Worm (Caenorhabditis elegans) whole organism, L1 larva: ENCODE results near the gene ndx-2.

Source experiments
- C16A3.4 ChIP-seq: fragments of 150-350 bp; optimal IDR thresholded peaks from 2 replicates; lab custom pipeline; 2014; ENCODE audit warnings: missing biosample characterization, missing genetic modification characterization
- C34B4.2 ChIP-seq: sonication (generic microtip); optimal IDR thresholded peaks from 2 replicates; lab custom pipeline; 2017; ENCODE audit warnings: mild to moderate bottlenecking, missing genetic modification characterization, missing compliant biosample characterization
- F16B12.6 ChIP-seq: fragments of 150-350 bp; optimal IDR thresholded peaks from 2 replicates; lab custom pipeline; 2014; ENCODE audit warnings: missing biosample characterization, missing genetic modification characterization
- Y116A8C.19 ChIP-seq: sonication (generic microtip); optimal IDR thresholded peaks from 2 replicates; lab custom pipeline; 2016; ENCODE audit warnings: missing compliant biosample characterization, missing genetic modification characterization, borderline replicate concordance
- aly-2 ChIP-seq: fragments of 150-350 bp; optimal IDR thresholded peaks from 2 replicates; lab custom pipeline; 2014; ENCODE audit warnings: missing biosample characterization, missing genetic modification characterization
- ama-1 ChIP-seq: fragments of 150-350 bp; optimal IDR thresholded peaks from 2 replicates; lab custom pipeline; 2014
- blmp-1 ChIP-seq: fragments of 150-350 bp; optimal IDR thresholded peaks from 2 replicates; lab custom pipeline; 2014; ENCODE audit warnings: missing biosample characterization, missing genetic modification characterization
- ceh-8 ChIP-seq: fragments of 200-800 bp; sonication (Bioruptor generic); optimal IDR thresholded peaks from 2 replicates; lab custom pipeline; 2018; ENCODE audit warnings: mild to moderate bottlenecking, missing genetic modification characterization, moderate library complexity, missing compliant biosample characterization
- ceh-82 ChIP-seq, 3 experiments: fragments of 150-350 bp in 1 of 3; sonication (generic microtip) in 2 of 3; optimal IDR thresholded peaks; 2 replicates each; lab custom pipeline; 2014 to 2017; ENCODE audit warnings: missing biosample characterization in 3 of 3, missing genetic modification characterization in 3 of 3
- ceh-90 ChIP-seq: sonication (generic microtip); optimal IDR thresholded peaks from 2 replicates; lab custom pipeline; 2016; ENCODE audit warnings: missing genetic modification characterization, missing compliant biosample characterization
- dpl-1 ChIP-seq, 3 experiments: fragments of 150-350 bp in 2 of 3; sonication (generic microtip) in 1 of 3; optimal IDR thresholded peaks; 2 replicates each; lab custom pipeline; 2014 to 2017; ENCODE audit warnings: missing biosample characterization in 3 of 3, missing genetic modification characterization in 3 of 3, missing genetic modification reagents in 3 of 3
- dsc-1 ChIP-seq: sonication (generic microtip); optimal IDR thresholded peaks from 2 replicates; lab custom pipeline; 2016; ENCODE audit warnings: mild to moderate bottlenecking, missing genetic modification characterization, missing compliant biosample characterization
- efl-1 ChIP-seq, 4 experiments: fragments of 150-350 bp; optimal IDR thresholded peaks in 3 of 4; peaks in 1 of 4; 1 replicate in 1 of 4; 2 replicates in 3 of 4; lab custom pipeline; 2014; ENCODE audit warnings: missing biosample characterization in 2 of 4, missing genetic modification characterization in 2 of 4, missing genetic modification reagents in 2 of 4
- egl-27 ChIP-seq, 2 experiments: fragments of 150-350 bp in 1 of 2; sonication (generic microtip); optimal IDR thresholded peaks; 3 replicates each; lab custom pipeline; 2017 to 2018; ENCODE audit warnings: missing biosample characterization in 2 of 2, missing genetic modification characterization in 2 of 2, missing genetic modification reagents in 2 of 2
- elt-2 ChIP-seq: sonication (generic microtip); optimal IDR thresholded peaks from 2 replicates; lab custom pipeline; 2016; ENCODE audit warnings: missing genetic modification characterization, mild to moderate bottlenecking, inconsistent platforms, missing compliant biosample characterization, missing genetic modification reagents
- elt-3 ChIP-seq, 6 experiments: fragments of 150-350 bp in 1 of 6; sonication (generic microtip); optimal IDR thresholded peaks; 2 replicates each; lab custom pipeline; 2017 to 2018; ENCODE audit warnings: missing biosample characterization in 6 of 6, missing genetic modification characterization in 6 of 6, inconsistent platforms in 1 of 6
- fkh-10 ChIP-seq: sonication (generic microtip); optimal IDR thresholded peaks from 2 replicates; lab custom pipeline; 2017; ENCODE audit warnings: missing biosample characterization, missing genetic modification reagents, missing genetic modification characterization
- fos-1 ChIP-seq: fragments of 150-350 bp; optimal IDR thresholded peaks from 2 replicates; lab custom pipeline; 2014; ENCODE audit warnings: missing biosample characterization, missing genetic modification characterization
- irx-1 ChIP-seq: sonication (generic microtip); optimal IDR thresholded peaks from 2 replicates; lab custom pipeline; 2016; ENCODE audit warnings: missing genetic modification characterization, missing compliant biosample characterization
- jun-1 ChIP-seq: fragments of 150-350 bp; optimal IDR thresholded peaks from 2 replicates; lab custom pipeline; 2014; ENCODE audit warnings: missing biosample characterization, missing genetic modification reagents, missing genetic modification characterization
- lin-14 ChIP-seq: fragments of 200-800 bp; sonication (Bioruptor generic); optimal IDR thresholded peaks from 2 replicates; lab custom pipeline; 2018; ENCODE audit warnings: mild to moderate bottlenecking, missing genetic modification characterization, moderate library complexity, missing compliant biosample characterization
- lin-35 ChIP-seq, 2 experiments: fragments of 150-350 bp; optimal IDR thresholded peaks; 2 replicates each; lab custom pipeline; 2014; ENCODE audit warnings: missing biosample characterization in 2 of 2, missing genetic modification characterization in 2 of 2, missing genetic modification reagents in 2 of 2
- lin-39 ChIP-seq: fragments of 150-350 bp; optimal IDR thresholded peaks from 2 replicates; lab custom pipeline; 2014; ENCODE audit warnings: missing biosample characterization, missing genetic modification reagents, missing genetic modification characterization
- lsy-2 ChIP-seq, 2 experiments: fragments of 150-350 bp; optimal IDR thresholded peaks; 2 replicates each; lab custom pipeline; 2014; ENCODE audit warnings: missing biosample characterization in 2 of 2, missing genetic modification characterization in 2 of 2
- mdl-1 ChIP-seq, 2 experiments: fragments of 150-350 bp; optimal IDR thresholded peaks; 2 replicates each; lab custom pipeline; 2014 to 2017; ENCODE audit warnings: missing biosample characterization in 2 of 2, missing genetic modification characterization in 2 of 2, inconsistent platforms in 1 of 2
- mep-1 ChIP-seq: fragments of 150-350 bp; optimal IDR thresholded peaks from 2 replicates; lab custom pipeline; 2014; ENCODE audit warnings: missing biosample characterization, missing genetic modification characterization
- nhr-20 ChIP-seq: sonication (generic microtip); optimal IDR thresholded peaks from 2 replicates; lab custom pipeline; 2016; ENCODE audit warnings: mild to moderate bottlenecking, missing genetic modification characterization, missing compliant biosample characterization
- nhr-47 ChIP-seq: sonication (generic microtip); optimal IDR thresholded peaks from 2 replicates; lab custom pipeline; 2016; ENCODE audit warnings: mild to moderate bottlenecking, missing genetic modification characterization, moderate library complexity, missing compliant biosample characterization
- nhr-71 ChIP-seq: sonication (generic microtip); optimal IDR thresholded peaks from 2 replicates; lab custom pipeline; 2016; ENCODE audit warnings: mild to moderate bottlenecking, missing genetic modification characterization, moderate library complexity, missing compliant biosample characterization
- nhr-76 ChIP-seq: sonication (generic microtip); optimal IDR thresholded peaks from 2 replicates; lab custom pipeline; 2017; ENCODE audit warnings: missing biosample characterization, missing genetic modification characterization
- nhr-84 ChIP-seq: sonication (generic microtip); optimal IDR thresholded peaks from 2 replicates; lab custom pipeline; 2017; ENCODE audit warnings: missing biosample characterization, missing genetic modification characterization
- nhr-85 ChIP-seq: sonication (generic microtip); peaks from one replicate; lab custom pipeline; 2016; ENCODE audit warnings: missing genetic modification characterization, inconsistent platforms, missing compliant biosample characterization
- nhr-90 ChIP-seq: sonication (generic microtip); optimal IDR thresholded peaks from 2 replicates; lab custom pipeline; 2016; ENCODE audit warnings: mild to moderate bottlenecking, missing genetic modification characterization, missing compliant biosample characterization; ENCODE audit not compliant: poor library complexity
- pag-3 ChIP-seq: sonication (generic microtip); optimal IDR thresholded peaks from 2 replicates; lab custom pipeline; 2017; ENCODE audit warnings: missing genetic modification characterization, mild to moderate bottlenecking, missing compliant biosample characterization, antibody characterized with exemption, borderline replicate concordance; ENCODE audit not compliant: insufficient read depth
- pqm-1 ChIP-seq: sonication (generic microtip); optimal IDR thresholded peaks from 3 replicates; lab custom pipeline; 2017; ENCODE audit warnings: missing biosample characterization, missing genetic modification characterization
- rnt-1 ChIP-seq: sonication (generic microtip); optimal IDR thresholded peaks from 2 replicates; lab custom pipeline; 2016; ENCODE audit warnings: mild to moderate bottlenecking, missing genetic modification characterization, moderate library complexity, missing compliant biosample characterization
- skn-1 ChIP-seq: fragments of 150-350 bp; optimal IDR thresholded peaks from 2 replicates; lab custom pipeline; 2014; ENCODE audit warnings: missing biosample characterization, missing genetic modification characterization
- snpc-4 ChIP-seq: fragments of 150-350 bp; optimal IDR thresholded peaks from 2 replicates; lab custom pipeline; 2014; ENCODE audit warnings: missing biosample characterization, missing genetic modification characterization
- snu-23 ChIP-seq: sonication (generic microtip); optimal IDR thresholded peaks from 2 replicates; lab custom pipeline; 2016; ENCODE audit warnings: missing genetic modification characterization, missing compliant biosample characterization
- sptf-1 ChIP-seq: fragments of 150-350 bp; optimal IDR thresholded peaks from 2 replicates; lab custom pipeline; 2014; ENCODE audit warnings: missing biosample characterization, missing genetic modification characterization
- swsn-7 ChIP-seq: sonication (generic microtip); optimal IDR thresholded peaks from 2 replicates; lab custom pipeline; 2016; ENCODE audit warnings: missing genetic modification characterization, missing compliant biosample characterization
- tbx-2 ChIP-seq: sonication (generic microtip); optimal IDR thresholded peaks from 2 replicates; lab custom pipeline; 2016; ENCODE audit warnings: missing genetic modification characterization, missing compliant biosample characterization
- tlp-1 ChIP-seq: fragments of 150-350 bp; optimal IDR thresholded peaks from 2 replicates; lab custom pipeline; 2014; ENCODE audit warnings: missing biosample characterization, missing genetic modification characterization
- unc-130 ChIP-seq: fragments of 150-350 bp; optimal IDR thresholded peaks from 2 replicates; lab custom pipeline; 2017; ENCODE audit warnings: missing biosample characterization, missing genetic modification characterization, inconsistent platforms
- unc-62 ChIP-seq: fragments of 150-350 bp; optimal IDR thresholded peaks from 2 replicates; lab custom pipeline; 2014; ENCODE audit warnings: missing biosample characterization, missing genetic modification reagents, missing genetic modification characterization
- unc-98 ChIP-seq: fragments of 200-800 bp; sonication (Bioruptor generic); IDR thresholded peaks from 2 replicates; pipeline ENCODE4 v1.3.6; 2022; ENCODE audit warnings: missing genetic modification characterization, missing compliant biosample characterization
- xbp-1 ChIP-seq: sonication (generic microtip); optimal IDR thresholded peaks from 2 replicates; lab custom pipeline; 2016; ENCODE audit warnings: missing genetic modification characterization, missing compliant biosample characterization

Gene ndx-2

ce11 chrV:2677648-2678047 is 12.8 kb upstream of the ndx-2 start:
- no peak for TF ChIP-seq egl-27 (tag; optimal IDR thresholded peaks at IDR 0.05; lab: Kevin White, UChicago)

ce11 chrV:2675692-2676091 is 10.9 kb upstream of the ndx-2 start:
- TF ChIP-seq efl-1 (optimal IDR thresholded peaks at IDR 0.05; lab: Kevin White, UChicago) (no peak), efl-1 (GFP tag; optimal IDR thresholded peaks at IDR 0.05 in 1 of 2; lab: Kevin White, UChicago) (peak in 1 of 2 experiments; percentile 50), ceh-90 (tag; lab: Kevin White, UChicago) (no peak), blmp-1 (tag; lab: Kevin White, UChicago) (peak; percentile 93)

- TF ChIP-seq jun-1, result peak; percentile 29
- TF ChIP-seq tlp-1, result no peak
- TF ChIP-seq swsn-7, result peak; percentile 33
- no peak for TF ChIP-seq nhr-84 (tag; lab: Kevin White, UChicago)
- peak; percentile 14 for TF ChIP-seq tbx-2
- no peak for TF ChIP-seq unc-98 (GFP tag; lab: Robert Waterston, UW)
- no peak for TF ChIP-seq pqm-1 (tag; lab: Kevin White, UChicago)
- peak; percentile 4 for TF ChIP-seq fkh-10
- peak; percentile 25 for TF ChIP-seq dsc-1
- TF ChIP-seq lin-14 (GFP tag; lab: Kevin White, UChicago), result peak; percentile 41
- peak; percentile 25 to 40 (median 25) for TF ChIP-seq dpl-1 (GFP tag; optimal IDR thresholded peaks at IDR 0.05; lab: Kevin White, UChicago)
- TF ChIP-seq sptf-1 (tag; lab: Kevin White, UChicago), result no peak
- peak; percentile 2 for TF ChIP-seq irx-1 (tag; lab: Kevin White, UChicago)
- TF ChIP-seq rnt-1 (tag; lab: Kevin White, UChicago), result peak; percentile 45
- TF ChIP-seq C16A3.4 (tag; lab: Kevin White, UChicago), result peak; percentile 31
- TF ChIP-seq nhr-90 (tag; lab: Kevin White, UChicago), result peak; percentile 53
- TF ChIP-seq ceh-90 (tag; lab: Kevin White, UChicago), result no peak
- peak; percentile 31 to 34 for TF ChIP-seq efl-1 (optimal IDR thresholded peaks at IDR 0.05; lab: Kevin White, UChicago)
- peak; percentile 33 to 95 for TF ChIP-seq efl-1 (GFP tag; optimal IDR thresholded peaks at IDR 0.05 in 1 of 2; lab: Kevin White, UChicago)
- peak in 1 of 2 experiments; percentile 12 for TF ChIP-seq mdl-1 (tag; optimal IDR thresholded peaks at IDR 0.05; lab: Kevin White, UChicago)
- peak; percentile 15 for TF ChIP-seq skn-1
- peak; percentile 30 to 59 for TF ChIP-seq lsy-2 (tag; optimal IDR thresholded peaks at IDR 0.05; lab: Kevin White, UChicago)
- TF ChIP-seq snpc-4 (tag; lab: Kevin White, UChicago), result no peak
- peak; percentile 59 for TF ChIP-seq nhr-20 (tag; lab: Kevin White, UChicago)
- peak; percentile 53 for TF ChIP-seq snu-23 (GFP tag; lab: Kevin White, UChicago)
- TF ChIP-seq elt-3 (tag; optimal IDR thresholded peaks at IDR 0.05; lab: Kevin White, UChicago), result no peak
- TF ChIP-seq xbp-1 (tag; lab: Kevin White, UChicago), result peak; percentile 15
- TF ChIP-seq ama-1 (lab: Kevin White, UChicago), result no peak
- TF ChIP-seq unc-62 (GFP tag; lab: Kevin White, UChicago), result no peak
- TF ChIP-seq nhr-47, result peak; percentile 59
- peak in 2 of 3 experiments; percentile 31 to 37 for TF ChIP-seq ceh-82 (tag; optimal IDR thresholded peaks at IDR 0.05; lab: Kevin White, UChicago)
- peak; percentile 36 for TF ChIP-seq nhr-85
- no peak for TF ChIP-seq pag-3 (tag; lab: Kevin White, UChicago)
- TF ChIP-seq blmp-1 (tag; lab: Kevin White, UChicago), result peak; percentile 27
- peak; percentile 47 for TF ChIP-seq nhr-71 (tag; lab: Kevin White, UChicago)
- TF ChIP-seq lin-35 (GFP tag; optimal IDR thresholded peaks at IDR 0.05; lab: Kevin White, UChicago), result peak; percentile 32 to 61
- peak; percentile 10 for TF ChIP-seq mep-1 (tag; lab: Kevin White, UChicago)
These were observed 9.0 kb upstream of the ndx-2 start for ce11 chrV:2673807-2674206.

- TF ChIP-seq tbx-2, result peak; percentile 78
- no peak for TF ChIP-seq sptf-1 (tag; lab: Kevin White, UChicago)
- TF ChIP-seq skn-1, result peak; percentile 88
- peak; percentile 18 for TF ChIP-seq elt-2 (tag; lab: Kevin White, UChicago)
- TF ChIP-seq irx-1 (tag; lab: Kevin White, UChicago), result peak; percentile 69
- TF ChIP-seq lin-39 (tag; lab: Kevin White, UChicago), result peak; percentile 80
- peak; percentile 88 for TF ChIP-seq dsc-1
- no peak for TF ChIP-seq Y116A8C.19 (tag; lab: Kevin White, UChicago)
- TF ChIP-seq fos-1, result peak; percentile 68
- no peak for TF ChIP-seq C34B4.2
- peak; percentile 45 for TF ChIP-seq F16B12.6
- TF ChIP-seq nhr-90 (tag; lab: Kevin White, UChicago), result peak; percentile 78
- TF ChIP-seq nhr-76, result no peak
- TF ChIP-seq aly-2, result peak; percentile 63
- TF ChIP-seq mep-1 (tag; lab: Kevin White, UChicago), result peak; percentile 89
- TF ChIP-seq unc-130 (tag; lab: Kevin White, UChicago), result peak; percentile 74
- peak; percentile 33 for TF ChIP-seq ceh-8 (GFP tag; lab: Kevin White, UChicago)
These were observed 7.8 kb upstream of the ndx-2 start, which contains the start of gene W02G9.3 for ce11 chrV:2672603-2673002. TSS of gene W02G9.3 (plus strand) at chrV:2672986.
